Fruit fly (Drosophila melanogaster) whole organism, prepupa: ENCODE measurements around the gene rux.

Experiments used
- CG3032 ChIP-seq: fragments of 200-800 bp; optimal IDR thresholded peaks from 2 replicates; lab custom pipeline; 2019; ENCODE audit warnings: missing biosample characterization, mild to moderate bottlenecking, missing genetic modification characterization, moderate library complexity
- Gug ChIP-seq: fragments of 200-800 bp; sonication (Bioruptor generic); IDR thresholded peaks from 2 replicates; pipeline ENCODE4 v1.3.6; 2022; ENCODE audit warnings: missing biosample characterization, missing genetic modification characterization
- Hr38 ChIP-seq: sonication (Bioruptor generic); optimal IDR thresholded peaks from 2 replicates; lab custom pipeline; 2016; ENCODE audit warnings: missing biosample characterization, missing genetic modification characterization

- TF ChIP-seq CG3032 (no peak), Gug (GFP tag; lab: Robert Waterston, UW) (no peak), Hr38 (GFP tag; lab: Kevin White, UChicago) (no peak)
Measured at dm6 chrX:5995951-5996350, 41.6 kb downstream of the rux start.
